Worm (Caenorhabditis elegans) whole organism, late embryonic: ENCODE measurements around the gene acs-12.

ENCODE experiments used
- ets-4 ChIP-seq: sonication (generic microtip); optimal IDR thresholded peaks from 2 replicates; lab custom pipeline; 2016; ENCODE audit warnings: missing genetic modification characterization, missing compliant biosample characterization
- nhr-11 ChIP-seq: fragments of 150-350 bp; optimal IDR thresholded peaks from 2 replicates; lab custom pipeline; 2014; ENCODE audit warnings: missing biosample characterization, missing genetic modification characterization
- ref-2 ChIP-seq: sonication (generic microtip); optimal IDR thresholded peaks from 2 replicates; lab custom pipeline; 2016; ENCODE audit warnings: missing genetic modification characterization, missing compliant biosample characterization

- TF ChIP-seq ref-2 (tag; lab: Kevin White, UChicago) = no peak
- TF ChIP-seq ets-4 = no peak
- no peak for TF ChIP-seq nhr-11
Measured at ce11 chrV:20862681-20863080, 41.3 kb upstream of the acs-12 start, which contains the start of gene twk-35.
